Fruit fly (Drosophila melanogaster) whole organism, embryonic: ENCODE measurements around the gene Ist1.

Experiments used
- B-H1 ChIP-seq: fragments of 200-800 bp; sonication (Bioruptor generic); IDR thresholded peaks from 3 replicates; pipeline ENCODE4 v1.3.6; 2022; ENCODE audit warnings: missing biosample characterization, missing genetic modification characterization
- BtbVII ChIP-seq: fragments of 200-800 bp; sonication (Bioruptor generic); optimal IDR thresholded peaks from 3 replicates; lab custom pipeline; 2017; ENCODE audit warnings: missing biosample characterization, mild to moderate bottlenecking, missing genetic modification characterization
- CG11085 ChIP-seq: fragments of 200-800 bp; sonication (Bioruptor generic); IDR thresholded peaks from 2 replicates; pipeline ENCODE4 v1.3.6; 2022; ENCODE audit warnings: missing biosample characterization, missing genetic modification characterization
- CG11093 ChIP-seq: fragments of 200-800 bp; sonication (Bioruptor generic); IDR thresholded peaks from 3 replicates; pipeline ENCODE4 v1.3.6; 2022; ENCODE audit warnings: missing biosample characterization, missing genetic modification characterization
- CG13287 ChIP-seq: fragments of 200-800 bp; sonication (Bioruptor generic); IDR thresholded peaks from 2 replicates; pipeline ENCODE4 v1.3.6; 2022; ENCODE audit warnings: missing biosample characterization, missing genetic modification characterization; ENCODE audit not compliant: partially characterized antibody
- CG13775 ChIP-seq: fragments of 200-800 bp; sonication (Bioruptor generic); optimal IDR thresholded peaks from 3 replicates; lab custom pipeline; 2017; ENCODE audit warnings: missing biosample characterization, mild to moderate bottlenecking, missing genetic modification characterization
- CG14860 ChIP-seq: fragments of 200-800 bp; sonication (Bioruptor generic); IDR thresholded peaks from 3 replicates; pipeline ENCODE4 v1.3.6; 2022; ENCODE audit warnings: missing biosample characterization, missing genetic modification characterization; ENCODE audit not compliant: partially characterized antibody
- CG15073 ChIP-seq: fragments of 200-800 bp; sonication (Bioruptor generic); optimal IDR thresholded peaks from 2 replicates; lab custom pipeline; 2016; ENCODE audit warnings: missing biosample characterization, missing genetic modification characterization
- CG15269 ChIP-seq: fragments of 200-800 bp; sonication (Bioruptor generic); optimal IDR thresholded peaks from 2 replicates; lab custom pipeline; 2018; ENCODE audit warnings: missing biosample characterization, mild to moderate bottlenecking, missing genetic modification characterization, moderate library complexity
- CG15479 ChIP-seq: fragments of 200-800 bp; sonication (Bioruptor generic); optimal IDR thresholded peaks from 3 replicates; lab custom pipeline; 2019; ENCODE audit warnings: missing biosample characterization, mild to moderate bottlenecking, missing genetic modification characterization, moderate library complexity
- CG15514 ChIP-seq: fragments of 200-800 bp; sonication (Bioruptor generic); optimal IDR thresholded peaks from 3 replicates; lab custom pipeline; 2017; ENCODE audit warnings: missing biosample characterization, missing genetic modification characterization, mild to moderate bottlenecking, moderate library complexity, missing genetic modification reagents
- CG15696 ChIP-seq: fragments of 200-800 bp; sonication (Bioruptor generic); optimal IDR thresholded peaks from 2 replicates; lab custom pipeline; 2019; ENCODE audit warnings: missing biosample characterization, mild to moderate bottlenecking, missing genetic modification characterization, moderate library complexity
- CG18011 ChIP-seq: fragments of 200-800 bp; sonication (Bioruptor generic); optimal IDR thresholded peaks from 2 replicates; lab custom pipeline; 2017; ENCODE audit warnings: missing biosample characterization, missing genetic modification characterization, mild to moderate bottlenecking, moderate library complexity, missing genotype
- CG18476 ChIP-seq: fragments of 200-800 bp; sonication (Bioruptor generic); optimal IDR thresholded peaks from 2 replicates; lab custom pipeline; 2016; ENCODE audit warnings: missing biosample characterization, mild to moderate bottlenecking, missing genetic modification characterization
- CG30403 ChIP-seq: fragments of 200-800 bp; sonication (Bioruptor generic); optimal IDR thresholded peaks from 3 replicates; lab custom pipeline; 2016; ENCODE audit warnings: missing biosample characterization, missing genetic modification characterization
- CG3065 ChIP-seq: fragments of 200-800 bp; sonication (Bioruptor generic); optimal IDR thresholded peaks from 2 replicates; lab custom pipeline; 2016; ENCODE audit warnings: missing biosample characterization, missing genetic modification characterization
- CG31365 ChIP-seq: fragments of 200-800 bp; sonication (Bioruptor generic); optimal IDR thresholded peaks from 2 replicates; lab custom pipeline; 2018; ENCODE audit warnings: missing biosample characterization, mild to moderate bottlenecking, missing genetic modification characterization
- CG34376 ChIP-seq: fragments of 200-800 bp; sonication (Bioruptor generic); optimal IDR thresholded peaks from 2 replicates; lab custom pipeline; 2018; ENCODE audit warnings: missing biosample characterization, mild to moderate bottlenecking, missing genetic modification characterization
- CG4707 ChIP-seq: fragments of 200-800 bp; sonication (Bioruptor generic); optimal IDR thresholded peaks from 2 replicates; lab custom pipeline; 2018; ENCODE audit warnings: missing biosample characterization, mild to moderate bottlenecking, missing genetic modification characterization, moderate library complexity
- CG6765 ChIP-seq: fragments of 200-800 bp; sonication (Bioruptor generic); optimal IDR thresholded peaks from 3 replicates; lab custom pipeline; 2017; ENCODE audit warnings: missing biosample characterization, mild to moderate bottlenecking, missing genetic modification characterization
- CG7271 ChIP-seq: fragments of 200-800 bp; sonication (Bioruptor generic); optimal IDR thresholded peaks from 2 replicates; lab custom pipeline; 2018; ENCODE audit warnings: missing biosample characterization, mild to moderate bottlenecking, missing genetic modification characterization, moderate library complexity
- CG8765 ChIP-seq: fragments of 200-800 bp; sonication (Bioruptor generic); IDR thresholded peaks from 2 replicates; pipeline ENCODE4 v1.3.6; 2022; ENCODE audit warnings: missing biosample characterization, missing genetic modification characterization
- CG9876 ChIP-seq: fragments of 200-800 bp; sonication (Bioruptor generic); optimal IDR thresholded peaks from 2 replicates; lab custom pipeline; 2016; ENCODE audit warnings: missing biosample characterization, missing genetic modification characterization
- CTCF ChIP-seq: fragments of 200-800 bp; sonication (Bioruptor generic); optimal IDR thresholded peaks from 2 replicates; lab custom pipeline; 2017; ENCODE audit warnings: missing biosample characterization, mild to moderate bottlenecking, missing genetic modification characterization, moderate library complexity
- Chrac-16 ChIP-seq: fragments of 200-800 bp; sonication (Bioruptor generic); optimal IDR thresholded peaks from 3 replicates; lab custom pipeline; 2016; ENCODE audit warnings: missing biosample characterization, missing genetic modification characterization
- Dp ChIP-seq: fragments of 200-800 bp; sonication (Bioruptor generic); optimal IDR thresholded peaks from 2 replicates; lab custom pipeline; 2018; ENCODE audit warnings: missing biosample characterization, mild to moderate bottlenecking, missing genetic modification characterization, moderate library complexity
- Hey ChIP-seq: fragments of 200-800 bp; sonication (Bioruptor generic); optimal IDR thresholded peaks from 3 replicates; lab custom pipeline; 2018; ENCODE audit warnings: missing biosample characterization, mild to moderate bottlenecking, missing genetic modification characterization
- Lpt ChIP-seq: fragments of >200 bp; optimal IDR thresholded peaks from 2 replicates; lab custom pipeline; 2018; ENCODE audit warnings: missing biosample characterization, missing genetic modification characterization
- Max ChIP-seq: fragments of 200-800 bp; sonication (Bioruptor generic); optimal IDR thresholded peaks from 2 replicates; lab custom pipeline; 2016; ENCODE audit warnings: missing biosample characterization, mild to moderate bottlenecking, missing genetic modification characterization
- Opbp ChIP-seq: fragments of 200-800 bp; sonication (Bioruptor generic); IDR thresholded peaks from 3 replicates; pipeline ENCODE4 v1.3.6; 2022; ENCODE audit warnings: missing biosample characterization, missing genetic modification characterization; ENCODE audit not compliant: partially characterized antibody
- Scr ChIP-seq: fragments of 200-800 bp; sonication (Bioruptor generic); IDR thresholded peaks from 2 replicates; pipeline ENCODE4 v1.3.6; 2022; ENCODE audit warnings: missing biosample characterization, missing genetic modification characterization; ENCODE audit not compliant: partially characterized antibody
- TFAM ChIP-seq: fragments of 200-800 bp; sonication (Bioruptor generic); optimal IDR thresholded peaks from 2 replicates; lab custom pipeline; 2017; ENCODE audit warnings: missing biosample characterization, missing genetic modification characterization, inconsistent platforms
- chif ChIP-seq, 2 experiments: fragments of 200-800 bp; sonication (Bioruptor generic); optimal IDR thresholded peaks; 3 replicates each; lab custom pipeline; 2016; ENCODE audit warnings: missing biosample characterization in 2 of 2, missing genetic modification characterization in 2 of 2
- chn ChIP-seq: fragments of 200-800 bp; sonication (Bioruptor generic); optimal IDR thresholded peaks from 2 replicates; lab custom pipeline; 2016; ENCODE audit warnings: missing biosample characterization, missing genetic modification characterization
- crc ChIP-seq: fragments of 200-800 bp; sonication (Bioruptor generic); optimal IDR thresholded peaks from 2 replicates; lab custom pipeline; 2016; ENCODE audit warnings: missing biosample characterization, missing genetic modification characterization
- fd3F ChIP-seq: fragments of 200-800 bp; sonication (Bioruptor generic); optimal IDR thresholded peaks from 2 replicates; lab custom pipeline; 2018; ENCODE audit warnings: missing biosample characterization, mild to moderate bottlenecking, missing genetic modification characterization, moderate library complexity
- fu2 ChIP-seq: fragments of 200-800 bp; sonication (Bioruptor generic); optimal IDR thresholded peaks from 2 replicates; lab custom pipeline; 2016; ENCODE audit warnings: missing biosample characterization, missing genetic modification characterization
- gce ChIP-seq: fragments of 200-800 bp; sonication (Bioruptor generic); IDR thresholded peaks from 3 replicates; pipeline ENCODE4 v1.3.6; 2022; ENCODE audit warnings: missing biosample characterization, missing genetic modification characterization
- insv ChIP-seq, 2 experiments: fragments of 200-800 bp; sonication (Bioruptor generic); optimal IDR thresholded peaks; 3 replicates each; lab custom pipeline; 2016 to 2018; ENCODE audit warnings: missing biosample characterization in 2 of 2, missing genetic modification characterization in 2 of 2
- lmd ChIP-seq: fragments of 200-800 bp; sonication (Bioruptor generic); IDR thresholded peaks from 2 replicates; pipeline ENCODE4 v1.3.6; 2022; ENCODE audit warnings: missing biosample characterization, missing genetic modification characterization
- luna ChIP-seq: fragments of 200-800 bp; sonication (Bioruptor generic); optimal IDR thresholded peaks from 2 replicates; lab custom pipeline; 2016; ENCODE audit warnings: missing biosample characterization, missing genetic modification characterization
- mld ChIP-seq: fragments of 200-800 bp; sonication (Bioruptor generic); IDR thresholded peaks from 3 replicates; pipeline ENCODE4 v1.3.6; 2022; ENCODE audit warnings: missing biosample characterization, missing genetic modification characterization; ENCODE audit not compliant: partially characterized antibody
- peb ChIP-seq: fragments of 200-800 bp; sonication (Bioruptor generic); IDR thresholded peaks from 2 replicates; pipeline ENCODE4 v1.3.6; 2022; ENCODE audit warnings: missing biosample characterization, missing genetic modification characterization
- pita ChIP-seq: fragments of 200-800 bp; sonication (Bioruptor generic); optimal IDR thresholded peaks from 2 replicates; lab custom pipeline; 2017; ENCODE audit warnings: missing biosample characterization, mild to moderate bottlenecking, missing genetic modification characterization
- sc ChIP-seq, 3 experiments: fragments of >200 bp in 2 of 3; fragments of 200-800 bp in 1 of 3; sonication (Bioruptor generic) in 1 of 3; optimal IDR thresholded peaks; 2 replicates in 2 of 3; 3 replicates in 1 of 3; lab custom pipeline; 2017; ENCODE audit warnings: mild to moderate bottlenecking in 1 of 3, missing biosample characterization in 1 of 3, missing genetic modification characterization in 1 of 3, missing genetic modification reagents in 1 of 3
- sim ChIP-seq: fragments of 200-800 bp; sonication (Bioruptor generic); IDR thresholded peaks from 2 replicates; pipeline ENCODE4 v1.3.6; 2022; ENCODE audit warnings: missing biosample characterization, missing genetic modification characterization
- sima ChIP-seq: fragments of 200-800 bp; sonication (Bioruptor generic); optimal IDR thresholded peaks from 2 replicates; lab custom pipeline; 2016; ENCODE audit warnings: missing biosample characterization, missing genetic modification characterization
- ssp ChIP-seq: fragments of 200-800 bp; sonication (Bioruptor generic); IDR thresholded peaks from 2 replicates; pipeline ENCODE4 v1.3.6; 2022; ENCODE audit warnings: missing biosample characterization, missing genetic modification characterization
- stc ChIP-seq: fragments of 200-800 bp; sonication (Bioruptor generic); IDR thresholded peaks from 2 replicates; pipeline ENCODE4 v1.3.6; 2022; ENCODE audit warnings: missing biosample characterization, missing genetic modification characterization
- tio ChIP-seq: fragments of 200-800 bp; sonication (Bioruptor generic); optimal IDR thresholded peaks from 2 replicates; lab custom pipeline; 2017; ENCODE audit warnings: missing biosample characterization, missing genetic modification characterization, inconsistent platforms
- wdn ChIP-seq: fragments of 200-800 bp; sonication (Bioruptor generic); IDR thresholded peaks from 2 replicates; pipeline ENCODE4 v1.3.6; 2022; ENCODE audit warnings: missing biosample characterization, missing genetic modification characterization

Ist1 gene

DNA sequence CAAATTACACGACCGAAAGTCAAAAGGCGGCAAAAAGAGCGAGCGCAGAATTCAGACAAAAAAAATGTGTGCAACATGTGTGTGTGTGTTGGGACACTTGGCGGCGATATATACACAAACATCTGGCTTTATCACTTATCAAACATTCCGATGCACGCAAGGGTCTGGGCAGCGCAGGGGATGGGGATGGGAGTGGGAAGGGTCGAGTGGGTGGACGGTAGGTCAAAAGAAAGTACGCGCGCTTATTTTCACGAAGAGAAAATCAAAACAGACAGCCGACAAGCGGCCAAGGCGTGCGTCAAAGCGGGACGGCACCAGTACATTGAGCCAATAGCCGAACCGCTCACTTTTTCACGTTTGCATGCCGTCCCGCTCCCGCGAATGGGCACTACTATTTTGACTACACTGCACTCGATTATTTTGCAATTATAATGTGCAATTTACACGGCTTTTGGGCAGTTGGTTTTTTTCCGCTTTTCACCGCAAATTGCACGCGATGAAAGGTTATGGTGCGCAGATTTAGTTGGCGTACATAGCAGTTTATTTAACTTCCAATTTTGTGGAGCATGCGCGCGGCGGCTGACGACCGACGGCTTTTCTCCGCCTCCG is 14.1 kb downstream of the Ist1 start (continued):
- TF ChIP-seq Hey (tag; lab: Kevin White, UChicago) (no peak), crc (GFP tag; lab: Kevin White, UChicago) (no peak), chif (GFP tag; optimal IDR thresholded peaks at IDR 0.05; lab: Kevin White, UChicago) (no peak), lmd (GFP tag; lab: Robert Waterston, UW) (no peak), wdn (GFP tag; lab: Robert Waterston, UW) (no peak), peb (GFP tag; lab: Robert Waterston, UW) (no peak), BtbVII (GFP tag; lab: Kevin White, UChicago) (no peak), gce (GFP tag; lab: Robert Waterston, UW) (no peak), CG30403 (GFP tag; lab: Kevin White, UChicago) (no peak), CG4707 (GFP tag; lab: Kevin White, UChicago) (no peak), CG15073 (no peak), CG7271 (tag; lab: Kevin White, UChicago) (no peak), Max (GFP tag; lab: Kevin White, UChicago) (peak; percentile 51), CG11085 (GFP tag; lab: Robert Waterston, UW) (no peak), Chrac-16 (GFP tag; lab: Kevin White, UChicago) (no peak), stc (GFP tag; lab: Robert Waterston, UW) (no peak), fu2 (GFP tag; lab: Kevin White, UChicago) (no peak), sc (optimal IDR thresholded peaks at IDR 0.05; lab: Kevin White, UChicago) (no peak), sc (GFP tag; optimal IDR thresholded peaks at IDR 0.05; lab: Kevin White, UChicago) (no peak), CG15514 (GFP tag; lab: Kevin White, UChicago) (no peak), CG13775 (GFP tag; lab: Kevin White, UChicago) (no peak), pita (GFP tag; lab: Kevin White, UChicago) (no peak), mld (no peak), sima (no peak), sim (GFP tag; lab: Robert Waterston, UW) (no peak), tio (GFP tag; lab: Kevin White, UChicago) (no peak), CG14860 (GFP tag; lab: Robert Waterston, UW) (no peak), CG3065 (GFP tag; lab: Kevin White, UChicago) (no peak), fd3F (GFP tag; lab: Kevin White, UChicago) (no peak), CG15269 (no peak), Opbp (GFP tag; lab: Robert Waterston, UW) (peak; percentile 72; the same call in 2 of the 3 replicates), CG8765 (GFP tag; lab: Robert Waterston, UW) (no peak), CG15479 (GFP tag; lab: Kevin White, UChicago) (peak; percentile 96), CG9876 (GFP tag; lab: Kevin White, UChicago) (no peak), CG34376 (GFP tag; lab: Kevin White, UChicago) (no peak), CG18011 (GFP tag; lab: Kevin White, UChicago) (no peak), CG31365 (tag; lab: Kevin White, UChicago) (no peak), CG18476 (GFP tag; lab: Kevin White, UChicago) (no peak), insv (GFP tag; optimal IDR thresholded peaks at IDR 0.05; lab: Kevin White, UChicago) (peak in 1 of 2 experiments; percentile 61), CTCF (no peak), Lpt (GFP tag; lab: Kevin White, UChicago) (no peak), chn (GFP tag; lab: Kevin White, UChicago) (peak; percentile 87), CG15696 (tag; lab: Kevin White, UChicago) (no peak), CG13287 (GFP tag; lab: Robert Waterston, UW) (peak; percentile 31), TFAM (GFP tag; lab: Kevin White, UChicago) (no peak), B-H1 (GFP tag; lab: Robert Waterston, UW) (no peak), Scr (no peak; the same call in 1 of the 2 replicates), luna (GFP tag; lab: Kevin White, UChicago) (no peak), Dp (GFP tag; lab: Kevin White, UChicago) (peak; percentile 59), ssp (GFP tag; lab: Robert Waterston, UW) (no peak), CG11093 (no peak), CG6765 (no peak)
- TF ChIP-seq, all 482 proteins: peak for 101
